Fruit fly (Drosophila melanogaster) whole organism, adult: ENCODE data around the gene CG16723.

Experiments used
- CG11617 ChIP-seq: fragments of 200-800 bp; sonication (Bioruptor generic); optimal IDR thresholded peaks from 2 replicates; lab custom pipeline; 2017; ENCODE audit warnings: mild to moderate bottlenecking, missing biosample characterization, missing genetic modification reagents, missing genetic modification characterization
- CG12768 ChIP-seq: fragments of 200-800 bp; sonication (Bioruptor generic); optimal IDR thresholded peaks from 2 replicates; lab custom pipeline; 2017; ENCODE audit warnings: missing biosample characterization, missing genetic modification characterization, mild to moderate bottlenecking, moderate library complexity, missing genetic modification reagents
- CG14711 ChIP-seq: fragments of 200-800 bp; sonication (Bioruptor generic); optimal IDR thresholded peaks from 2 replicates; lab custom pipeline; 2018; ENCODE audit warnings: missing biosample characterization, mild to moderate bottlenecking, missing genetic modification characterization, moderate library complexity
- CG1620 ChIP-seq: fragments of 200-800 bp; sonication (Bioruptor generic); optimal IDR thresholded peaks from 2 replicates; lab custom pipeline; 2016; ENCODE audit warnings: missing biosample characterization, missing genetic modification characterization
- CG33017 ChIP-seq: fragments of 200-800 bp; sonication (Bioruptor generic); optimal IDR thresholded peaks from 2 replicates; lab custom pipeline; 2018; ENCODE audit warnings: missing biosample characterization, mild to moderate bottlenecking, missing genetic modification characterization, moderate library complexity
- CG5204 ChIP-seq: fragments of 200-800 bp; sonication (Bioruptor generic); optimal IDR thresholded peaks from 2 replicates; lab custom pipeline; 2016; ENCODE audit warnings: missing biosample characterization, missing genetic modification characterization
- CG7045 ChIP-seq: fragments of 200-800 bp; sonication (Bioruptor generic); optimal IDR thresholded peaks from 2 replicates; lab custom pipeline; 2017; ENCODE audit warnings: missing biosample characterization, mild to moderate bottlenecking, missing genetic modification characterization
- CG7101 ChIP-seq: fragments of 200-800 bp; sonication (Bioruptor generic); optimal IDR thresholded peaks from 2 replicates; lab custom pipeline; 2018; ENCODE audit warnings: missing biosample characterization, mild to moderate bottlenecking, missing genetic modification characterization, moderate library complexity
- Clk ChIP-seq: fragments of 200-800 bp; sonication (Bioruptor generic); optimal IDR thresholded peaks from 2 replicates; lab custom pipeline; 2017; ENCODE audit warnings: missing biosample characterization, missing genetic modification characterization
- Crg-1 ChIP-seq: fragments of 200-800 bp; sonication (Bioruptor generic); optimal IDR thresholded peaks from 2 replicates; lab custom pipeline; 2016; ENCODE audit warnings: missing biosample characterization, missing genetic modification characterization
- Hr96 ChIP-seq: fragments of 200-800 bp; sonication (Bioruptor generic); optimal IDR thresholded peaks from 2 replicates; lab custom pipeline; 2016; ENCODE audit warnings: missing biosample characterization, missing genetic modification characterization
- Mnt ChIP-seq: fragments of 200-800 bp; sonication (Bioruptor generic); optimal IDR thresholded peaks from 2 replicates; lab custom pipeline; 2016; ENCODE audit warnings: missing biosample characterization, mild to moderate bottlenecking, missing genetic modification characterization
- bab1 ChIP-seq: fragments of 200-800 bp; sonication (Bioruptor generic); optimal IDR thresholded peaks from 3 replicates; lab custom pipeline; 2019; ENCODE audit warnings: missing biosample characterization, mild to moderate bottlenecking, missing genetic modification characterization, moderate library complexity
- cic ChIP-seq: fragments of 200-800 bp; sonication (Bioruptor generic); optimal IDR thresholded peaks from 2 replicates; lab custom pipeline; 2017; ENCODE audit warnings: missing biosample characterization, mild to moderate bottlenecking, missing genetic modification characterization, moderate library complexity
- cnc ChIP-seq, 2 experiments: fragments of >200 bp; optimal IDR thresholded peaks; 2 replicates each; lab custom pipeline; 2017
- kay ChIP-seq: fragments of 200-800 bp; sonication (Bioruptor generic); peaks from one replicate; lab custom pipeline; 2016; ENCODE audit warnings: missing biosample characterization, missing genetic modification characterization, borderline replicate concordance
- ovo ChIP-seq: fragments of 200-800 bp; sonication (Bioruptor generic); optimal IDR thresholded peaks from 2 replicates; lab custom pipeline; 2016; ENCODE audit warnings: missing biosample characterization, missing genetic modification characterization
- pad ChIP-seq: fragments of 200-800 bp; sonication (Bioruptor generic); optimal IDR thresholded peaks from 3 replicates; lab custom pipeline; 2017; ENCODE audit warnings: missing biosample characterization, missing genetic modification characterization, mild to moderate bottlenecking, moderate library complexity, missing genetic modification reagents
- tj ChIP-seq: fragments of 200-800 bp; sonication (Bioruptor generic); optimal IDR thresholded peaks from 3 replicates; lab custom pipeline; 2017; ENCODE audit warnings: missing biosample characterization, mild to moderate bottlenecking, missing genetic modification characterization, moderate library complexity
- toe ChIP-seq: fragments of 200-800 bp; sonication (Bioruptor generic); optimal IDR thresholded peaks from 2 replicates; lab custom pipeline; 2016; ENCODE audit warnings: missing biosample characterization, missing genetic modification characterization

CG16723 gene

DNA sequence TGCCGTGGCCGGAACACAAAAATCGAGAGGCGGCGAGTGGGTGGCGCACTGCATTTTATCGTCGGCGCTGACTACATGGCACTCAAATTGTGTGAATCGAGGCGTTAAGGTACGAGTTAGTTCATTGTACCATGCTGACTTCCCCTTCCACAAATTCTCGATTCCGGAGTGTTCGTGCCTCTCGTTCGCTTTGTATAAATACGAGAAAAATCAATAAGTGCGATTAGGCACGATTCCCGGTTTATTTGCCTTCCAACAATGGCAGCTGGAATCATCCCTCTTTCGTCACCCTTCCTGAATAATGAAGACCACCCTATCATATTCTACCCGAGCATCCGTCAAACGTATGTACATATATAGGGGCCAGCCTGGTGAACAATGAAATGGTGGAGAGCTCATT is 19.5 kb downstream of the CG16723 start:
- TF ChIP-seq CG7045 (GFP tag; lab: Kevin White, UChicago) (no peak), toe (GFP tag; lab: Kevin White, UChicago) (no peak), CG1620 (GFP tag; lab: Kevin White, UChicago) (no peak), Hr96 (GFP tag; lab: Kevin White, UChicago) (no peak), cic (no peak), CG5204 (no peak)

DNA sequence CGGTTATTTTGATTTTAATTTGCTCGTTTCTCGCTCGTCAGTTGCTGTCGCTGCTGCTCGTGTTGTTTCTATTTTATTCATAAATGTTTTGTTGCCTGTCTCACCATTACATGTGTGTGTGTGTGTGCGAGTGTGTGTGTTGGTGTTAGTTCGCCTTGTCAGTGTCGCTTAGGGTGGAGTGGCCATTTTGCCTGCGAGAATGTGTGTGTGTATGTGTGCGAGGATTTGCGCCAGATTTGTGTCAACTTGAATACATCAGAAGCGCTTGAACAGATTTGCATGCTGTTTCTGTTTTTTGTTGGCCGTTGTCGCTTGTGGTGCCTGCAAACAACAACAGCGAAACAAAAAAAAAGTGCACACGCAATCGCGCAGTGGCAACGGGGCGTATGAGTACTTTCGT is 26.9 kb downstream of the CG16723 start:
- TF ChIP-seq CG33017 (tag; lab: Kevin White, UChicago) (no peak), Clk (GFP tag; lab: Kevin White, UChicago) (no peak), CG1620 (GFP tag; lab: Kevin White, UChicago) (no peak), cnc (optimal IDR thresholded peaks at IDR 0.05; lab: Kevin White, UChicago) (no peak), ovo (GFP tag; lab: Kevin White, UChicago) (no peak), pad (GFP tag; lab: Kevin White, UChicago) (no peak), CG7045 (GFP tag; lab: Kevin White, UChicago) (no peak), toe (GFP tag; lab: Kevin White, UChicago) (no peak), bab1 (GFP tag; lab: Kevin White, UChicago) (no peak), CG14711 (tag; lab: Kevin White, UChicago) (no peak), cic (no peak), kay (GFP tag; lab: Kevin White, UChicago) (no peak), CG12768 (no peak), CG11617 (GFP tag; lab: Kevin White, UChicago) (no peak), Mnt (GFP tag; lab: Kevin White, UChicago) (no peak), CG7101 (tag; lab: Kevin White, UChicago) (no peak), Crg-1 (GFP tag; lab: Kevin White, UChicago) (no peak)

DNA sequence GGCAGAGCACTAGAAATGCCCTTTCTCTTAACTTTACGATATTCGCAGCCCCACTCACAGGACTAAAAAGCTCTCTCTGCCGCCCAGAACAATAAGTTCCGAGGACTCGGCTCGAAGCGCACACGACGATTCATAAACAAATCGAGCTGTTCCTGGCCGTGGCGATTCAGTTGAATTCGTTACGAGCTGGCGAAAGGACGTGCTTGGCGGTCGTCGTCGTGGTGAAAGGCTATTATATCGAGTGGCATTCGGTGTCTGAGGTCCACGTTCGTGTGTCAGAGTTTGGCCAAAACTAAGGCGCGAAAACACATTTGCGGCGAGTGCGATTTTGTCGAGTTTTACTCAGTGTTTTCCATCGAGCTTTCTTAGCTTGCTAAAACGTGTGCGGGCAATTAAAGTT is 38.8 kb downstream of the CG16723 start, which contains the start of gene beat-IV:
TSS of gene beat-IV (plus strand) at position 169 of the 400 bp plus-strand sequence.
- TF ChIP-seq CG12768 = no peak
- no peak for TF ChIP-seq CG1620 (GFP tag; lab: Kevin White, UChicago)
- TF ChIP-seq Clk (GFP tag; lab: Kevin White, UChicago) = no peak
- TF ChIP-seq bab1 (GFP tag; lab: Kevin White, UChicago) = no peak
- TF ChIP-seq Hr96 (GFP tag; lab: Kevin White, UChicago) = no peak
- TF ChIP-seq CG7101 (tag; lab: Kevin White, UChicago) = no peak
- no peak for TF ChIP-seq Mnt (GFP tag; lab: Kevin White, UChicago)
- no peak for TF ChIP-seq cnc (optimal IDR thresholded peaks at IDR 0.05; lab: Kevin White, UChicago)
- no peak for TF ChIP-seq CG7045 (GFP tag; lab: Kevin White, UChicago)
- no peak for TF ChIP-seq CG5204
- no peak for TF ChIP-seq CG14711 (tag; lab: Kevin White, UChicago)

DNA sequence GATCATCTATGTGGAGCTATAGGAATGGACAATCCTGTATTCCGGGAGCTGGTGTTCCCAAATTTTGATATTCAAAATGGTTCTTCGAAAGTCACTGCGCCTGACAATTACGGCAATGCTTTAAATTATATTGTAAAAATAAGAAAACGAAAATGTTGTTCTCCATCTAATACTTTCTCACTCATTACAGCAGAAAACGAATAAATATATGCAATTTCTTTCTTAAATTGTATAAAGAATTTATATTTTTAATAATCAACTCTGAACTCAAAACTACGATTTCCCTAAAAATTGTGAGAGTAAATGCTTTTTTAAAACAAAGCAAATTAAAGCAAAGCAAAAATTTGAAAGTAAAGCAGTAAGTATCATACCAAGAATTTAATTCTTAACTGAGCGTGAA is 39.2 kb downstream of the CG16723 start, which contains the start of gene CG10164:
TSS of gene CG10164 (minus strand) at position 101 of the 400 bp plus-strand sequence.
- no peak for TF ChIP-seq CG1620 (GFP tag; lab: Kevin White, UChicago)
- TF ChIP-seq CG7101 (tag; lab: Kevin White, UChicago) = no peak
- TF ChIP-seq ovo (GFP tag; lab: Kevin White, UChicago) = no peak
- TF ChIP-seq CG12768 = no peak
- TF ChIP-seq CG33017 (tag; lab: Kevin White, UChicago) = no peak
- TF ChIP-seq Crg-1 (GFP tag; lab: Kevin White, UChicago) = no peak
- TF ChIP-seq Clk (GFP tag; lab: Kevin White, UChicago) = no peak
- TF ChIP-seq pad (GFP tag; lab: Kevin White, UChicago) = no peak
- TF ChIP-seq kay (GFP tag; lab: Kevin White, UChicago) = no peak
- TF ChIP-seq CG7045 (GFP tag; lab: Kevin White, UChicago) = no peak
- TF ChIP-seq CG5204 = no peak
- TF ChIP-seq Hr96 (GFP tag; lab: Kevin White, UChicago) = no peak
- no peak for TF ChIP-seq toe (GFP tag; lab: Kevin White, UChicago)
- TF ChIP-seq tj (GFP tag; lab: Kevin White, UChicago) = no peak
- no peak for TF ChIP-seq bab1 (GFP tag; lab: Kevin White, UChicago)
